Fruit fly (Drosophila melanogaster) whole organism, embryonic: ENCODE data around the gene Os-C.
A peak's percentile ranks its signal among the peaks of the same experiment; 100 is the strongest.

Experiments
- Adf1 ChIP-seq: fragments of 200-800 bp; sonication (Bioruptor generic); IDR thresholded peaks from 2 replicates; pipeline ENCODE4 v1.3.6; 2022; ENCODE audit warnings: missing biosample characterization, missing genetic modification characterization
- Bdp1 ChIP-seq: fragments of 200-800 bp; sonication (Bioruptor generic); optimal IDR thresholded peaks from 3 replicates; lab custom pipeline; 2016; ENCODE audit warnings: missing biosample characterization, missing genetic modification characterization
- Bgb ChIP-seq: fragments of 200-800 bp; sonication (Bioruptor generic); IDR thresholded peaks from 2 replicates; pipeline ENCODE4 v1.3.6; 2022; ENCODE audit warnings: missing biosample characterization, missing genetic modification characterization; ENCODE audit not compliant: partially characterized antibody
- CG10209 ChIP-seq: fragments of 200-800 bp; sonication (Bioruptor generic); optimal IDR thresholded peaks from 3 replicates; lab custom pipeline; 2017; ENCODE audit warnings: missing biosample characterization, mild to moderate bottlenecking, missing genetic modification characterization, missing genetic modification reagents
- CG1024 ChIP-seq: fragments of 200-800 bp; sonication (Bioruptor generic); IDR thresholded peaks from 2 replicates; pipeline ENCODE4 v1.3.6; 2022; ENCODE audit warnings: missing biosample characterization, missing genetic modification characterization
- CG10366 ChIP-seq: fragments of 200-800 bp; sonication (Bioruptor generic); IDR thresholded peaks from 2 replicates; pipeline ENCODE4 v1.3.6; 2022; ENCODE audit warnings: missing biosample characterization, missing genetic modification characterization
- CG10565 ChIP-seq: fragments of 200-800 bp; sonication (Bioruptor generic); optimal IDR thresholded peaks from 3 replicates; lab custom pipeline; 2016; ENCODE audit warnings: missing biosample characterization, mild to moderate bottlenecking, missing genetic modification characterization
- CG10979 ChIP-seq: fragments of 200-800 bp; sonication (Bioruptor generic); optimal IDR thresholded peaks from 2 replicates; lab custom pipeline; 2018; ENCODE audit warnings: missing biosample characterization, mild to moderate bottlenecking, missing genetic modification characterization, moderate library complexity
- CG11456 ChIP-seq: fragments of 200-800 bp; sonication (Bioruptor generic); IDR thresholded peaks from 3 replicates; pipeline ENCODE4 v1.3.6; 2022; ENCODE audit warnings: missing biosample characterization, missing genetic modification characterization
- CG12744 ChIP-seq: fragments of 200-800 bp; sonication (Bioruptor generic); optimal IDR thresholded peaks from 2 replicates; lab custom pipeline; 2016; ENCODE audit warnings: missing biosample characterization, missing genetic modification characterization
- CG12942 ChIP-seq: fragments of 200-800 bp; sonication (Bioruptor generic); optimal IDR thresholded peaks from 3 replicates; lab custom pipeline; 2016; ENCODE audit warnings: missing biosample characterization, missing genetic modification characterization
- CG13123 ChIP-seq: fragments of 200-800 bp; sonication (Bioruptor generic); optimal IDR thresholded peaks from 2 replicates; lab custom pipeline; 2016; ENCODE audit warnings: missing biosample characterization, missing genetic modification characterization
- CG13894 ChIP-seq: fragments of 200-800 bp; sonication (Bioruptor generic); optimal IDR thresholded peaks from 3 replicates; lab custom pipeline; 2018; ENCODE audit warnings: missing biosample characterization, mild to moderate bottlenecking, missing genetic modification characterization, moderate library complexity
- CG14441 ChIP-seq: fragments of 200-800 bp; sonication (Bioruptor generic); IDR thresholded peaks from 2 replicates; pipeline ENCODE4 v1.3.6; 2022; ENCODE audit warnings: missing biosample characterization, missing genetic modification characterization
- CG1832 ChIP-seq: fragments of 200-800 bp; sonication (Bioruptor generic); optimal IDR thresholded peaks from 2 replicates; lab custom pipeline; 2017; ENCODE audit warnings: missing biosample characterization, mild to moderate bottlenecking, missing genetic modification characterization, inconsistent platforms
- CG2875 ChIP-seq: fragments of 200-800 bp; sonication (Bioruptor generic); optimal IDR thresholded peaks from 2 replicates; lab custom pipeline; 2017; ENCODE audit warnings: missing biosample characterization, mild to moderate bottlenecking, missing genetic modification characterization, missing genetic modification reagents
- CG2889 ChIP-seq: fragments of 200-800 bp; sonication (Bioruptor generic); IDR thresholded peaks from 3 replicates; pipeline ENCODE4 v1.3.6; 2022; ENCODE audit warnings: missing biosample characterization, missing genetic modification characterization
- CG3838 ChIP-seq: fragments of 200-800 bp; sonication (Bioruptor generic); optimal IDR thresholded peaks from 3 replicates; lab custom pipeline; 2016; ENCODE audit warnings: missing biosample characterization, missing genetic modification characterization
- CG3847 ChIP-seq: fragments of 200-800 bp; sonication (Bioruptor generic); IDR thresholded peaks from 2 replicates; pipeline ENCODE4 v1.3.6; 2022; ENCODE audit warnings: missing biosample characterization, missing genetic modification characterization
- CG7745 ChIP-seq: fragments of 200-800 bp; sonication (Bioruptor generic); optimal IDR thresholded peaks from 2 replicates; lab custom pipeline; 2018; ENCODE audit warnings: missing biosample characterization, mild to moderate bottlenecking, missing genetic modification characterization, moderate library complexity
- CG9727 ChIP-seq: fragments of 200-800 bp; sonication (Bioruptor generic); optimal IDR thresholded peaks from 3 replicates; lab custom pipeline; 2017; ENCODE audit warnings: missing biosample characterization, mild to moderate bottlenecking, missing genetic modification characterization
- CrebB ChIP-seq: fragments of 200-800 bp; sonication (Bioruptor generic); optimal IDR thresholded peaks from 3 replicates; lab custom pipeline; 2018; ENCODE audit warnings: missing biosample characterization, mild to moderate bottlenecking, missing genetic modification characterization
- H15 ChIP-seq: fragments of 200-800 bp; sonication (Bioruptor generic); IDR thresholded peaks from 3 replicates; pipeline ENCODE4 v1.3.6; 2022; ENCODE audit warnings: missing biosample characterization, missing genetic modification characterization
- Hr78 ChIP-seq, 2 experiments: fragments of 200-800 bp in 1 of 2; fragments of >200 bp in 1 of 2; sonication (Bioruptor generic) in 1 of 2; optimal IDR thresholded peaks; 2 replicates each; lab custom pipeline; 2017 to 2019; ENCODE audit warnings: missing biosample characterization in 2 of 2, missing genetic modification characterization in 2 of 2, mild to moderate bottlenecking in 1 of 2, moderate library complexity in 1 of 2
- MBD-R2 ChIP-seq: fragments of 200-800 bp; sonication (Bioruptor generic); IDR thresholded peaks from 2 replicates; pipeline ENCODE4 v1.3.6; 2022; ENCODE audit warnings: missing biosample characterization, missing genetic modification characterization
- MESR4 ChIP-seq: fragments of 200-800 bp; sonication (Bioruptor generic); optimal IDR thresholded peaks from 2 replicates; lab custom pipeline; 2018; ENCODE audit warnings: missing biosample characterization, mild to moderate bottlenecking, missing genetic modification characterization, moderate library complexity
- NC2α ChIP-seq: fragments of 200-800 bp; sonication (Bioruptor generic); optimal IDR thresholded peaks from 2 replicates; lab custom pipeline; 2016; ENCODE audit warnings: missing biosample characterization, missing genetic modification characterization
- Neu2 ChIP-seq: fragments of 200-800 bp; sonication (Bioruptor generic); optimal IDR thresholded peaks from 3 replicates; lab custom pipeline; 2016; ENCODE audit warnings: missing biosample characterization, missing genetic modification characterization, borderline replicate concordance
- Sox102F ChIP-seq: fragments of 200-800 bp; sonication (Bioruptor generic); optimal IDR thresholded peaks from 2 replicates; lab custom pipeline; 2018; ENCODE audit warnings: missing biosample characterization, mild to moderate bottlenecking, missing genetic modification characterization, moderate library complexity
- ap ChIP-seq: fragments of 200-800 bp; sonication (Bioruptor generic); IDR thresholded peaks from 2 replicates; pipeline ENCODE4 v1.3.6; 2022; ENCODE audit warnings: missing biosample characterization, missing genetic modification characterization
- br ChIP-seq: fragments of >200 bp; optimal IDR thresholded peaks from 2 replicates; lab custom pipeline; 2017
- crol ChIP-seq: fragments of 200-800 bp; sonication (Bioruptor generic); IDR thresholded peaks from 2 replicates; pipeline ENCODE4 v1.3.6; 2022; ENCODE audit warnings: missing biosample characterization, missing genetic modification characterization
- emc ChIP-seq: fragments of 200-800 bp; sonication (Bioruptor generic); optimal IDR thresholded peaks from 2 replicates; lab custom pipeline; 2016; ENCODE audit warnings: missing biosample characterization, missing genetic modification characterization
- ewg ChIP-seq: fragments of 200-800 bp; sonication (Bioruptor generic); optimal IDR thresholded peaks from 3 replicates; lab custom pipeline; 2017; ENCODE audit warnings: mild to moderate bottlenecking, missing biosample characterization, missing genetic modification reagents, missing genetic modification characterization
- fu2 ChIP-seq: fragments of 200-800 bp; sonication (Bioruptor generic); optimal IDR thresholded peaks from 2 replicates; lab custom pipeline; 2016; ENCODE audit warnings: missing biosample characterization, missing genetic modification characterization
- gcm2 ChIP-seq: fragments of 200-800 bp; sonication (Bioruptor generic); optimal IDR thresholded peaks from 2 replicates; lab custom pipeline; 2016; ENCODE audit warnings: missing biosample characterization, missing genetic modification characterization
- gfzf ChIP-seq: fragments of 200-800 bp; sonication (Bioruptor generic); optimal IDR thresholded peaks from 2 replicates; lab custom pipeline; 2016; ENCODE audit warnings: missing biosample characterization, mild to moderate bottlenecking, missing genetic modification characterization, moderate library complexity
- lmd ChIP-seq: fragments of 200-800 bp; sonication (Bioruptor generic); IDR thresholded peaks from 2 replicates; pipeline ENCODE4 v1.3.6; 2022; ENCODE audit warnings: missing biosample characterization, missing genetic modification characterization
- mam ChIP-seq: fragments of 200-800 bp; sonication (Bioruptor generic); optimal IDR thresholded peaks from 3 replicates; lab custom pipeline; 2016; ENCODE audit warnings: missing biosample characterization, missing genetic modification characterization
- mld ChIP-seq: fragments of 200-800 bp; sonication (Bioruptor generic); IDR thresholded peaks from 3 replicates; pipeline ENCODE4 v1.3.6; 2022; ENCODE audit warnings: missing biosample characterization, missing genetic modification characterization; ENCODE audit not compliant: partially characterized antibody
- phol ChIP-seq: fragments of 200-800 bp; sonication (Bioruptor generic); optimal IDR thresholded peaks from 3 replicates; lab custom pipeline; 2018; ENCODE audit warnings: missing biosample characterization, mild to moderate bottlenecking, missing genetic modification characterization, moderate library complexity
- psq ChIP-seq: fragments of 200-800 bp; sonication (Bioruptor generic); optimal IDR thresholded peaks from 2 replicates; lab custom pipeline; 2017; ENCODE audit warnings: missing biosample characterization, missing genetic modification characterization
- seq ChIP-seq: fragments of 200-800 bp; sonication (Bioruptor generic); IDR thresholded peaks from 2 replicates; pipeline ENCODE4 v1.3.6; 2022; ENCODE audit warnings: missing biosample characterization, missing genetic modification characterization
- sima ChIP-seq: fragments of 200-800 bp; sonication (Bioruptor generic); optimal IDR thresholded peaks from 2 replicates; lab custom pipeline; 2016; ENCODE audit warnings: missing biosample characterization, missing genetic modification characterization
- sisA ChIP-seq: fragments of 200-800 bp; sonication (Bioruptor generic); IDR thresholded peaks from 2 replicates; pipeline ENCODE4 v1.3.6; 2022; ENCODE audit warnings: missing biosample characterization, missing genetic modification characterization
- ssp ChIP-seq: fragments of 200-800 bp; sonication (Bioruptor generic); IDR thresholded peaks from 2 replicates; pipeline ENCODE4 v1.3.6; 2022; ENCODE audit warnings: missing biosample characterization, missing genetic modification characterization
- stwl ChIP-seq: fragments of 200-800 bp; sonication (Bioruptor generic); optimal IDR thresholded peaks from 3 replicates; lab custom pipeline; 2018; ENCODE audit warnings: missing biosample characterization, mild to moderate bottlenecking, missing genetic modification characterization, moderate library complexity
- wek ChIP-seq: fragments of 200-800 bp; sonication (Bioruptor generic); optimal IDR thresholded peaks from 3 replicates; lab custom pipeline; 2018; ENCODE audit warnings: missing biosample characterization, mild to moderate bottlenecking, missing genetic modification characterization, moderate library complexity
- wor ChIP-seq: fragments of 200-800 bp; sonication (Bioruptor generic); IDR thresholded peaks from 2 replicates; pipeline ENCODE4 v1.3.6; 2022; ENCODE audit warnings: missing biosample characterization, missing genetic modification characterization

Os-C gene

DNA sequence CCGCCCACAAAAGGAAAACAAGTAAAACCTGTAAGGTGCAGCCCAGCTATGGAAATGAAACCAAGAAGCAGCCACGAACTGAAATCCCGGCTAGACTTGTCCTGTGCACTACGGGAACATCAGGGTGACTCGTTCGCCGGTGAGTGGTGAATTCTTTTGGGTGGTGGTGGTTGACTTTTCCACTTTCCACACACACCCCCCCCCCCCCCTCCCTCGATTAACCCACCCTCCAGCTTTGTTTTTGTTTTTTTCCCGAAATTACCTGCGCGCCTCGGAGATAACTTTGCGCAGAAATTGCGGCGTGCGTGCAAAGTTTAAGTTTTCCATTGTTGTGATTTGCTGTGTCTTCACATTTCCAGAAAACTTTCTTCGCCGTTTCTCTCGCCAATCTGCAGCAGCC is 47.8 kb downstream of the Os-C start:
- TF ChIP-seq mld (GFP tag; lab: Robert Waterston, UW) = no peak
- peak; percentile 72 for TF ChIP-seq crol
- TF ChIP-seq MBD-R2 (GFP tag; lab: Robert Waterston, UW) = 0 out of 2 replicates have a peak, but pooled peaks have one; percentile 15
- peak; percentile 47 for TF ChIP-seq ewg (GFP tag; lab: Kevin White, UChicago)
- peak; percentile 59 for TF ChIP-seq seq (GFP tag; lab: Robert Waterston, UW)

DNA sequence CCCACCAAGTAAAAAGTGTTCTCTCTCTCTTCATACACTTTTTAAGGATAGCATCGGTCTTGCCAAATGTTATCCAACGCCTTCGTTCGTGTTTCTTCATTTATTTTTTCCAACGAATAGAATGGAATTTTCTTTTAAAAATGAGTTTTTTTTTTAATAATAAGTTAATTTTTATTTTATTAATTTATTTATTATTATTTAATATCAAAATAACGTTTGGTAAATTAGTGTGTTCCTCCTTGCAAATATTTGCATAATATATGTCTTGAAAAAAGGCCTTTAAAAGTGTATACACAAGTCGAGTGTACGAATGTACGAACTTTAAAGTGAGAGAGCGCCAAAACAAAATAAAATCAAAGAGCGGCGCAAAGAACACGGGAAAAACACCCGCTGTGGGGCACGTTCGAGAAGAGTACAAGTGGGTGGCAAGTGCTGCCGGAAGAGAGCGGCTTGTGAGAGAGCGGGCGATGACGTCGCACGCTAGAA is 48.5 kb downstream of the Os-C start:
- TF ChIP-seq CG10366 (GFP tag; lab: Robert Waterston, UW) (peak; percentile 81), CG11456 (GFP tag; lab: Robert Waterston, UW) (0 out of 3 replicates have a peak, but pooled peaks have one; percentile 67), fu2 (peak; percentile 25), CG10979 (peak; percentile 89), CG1024 (GFP tag; lab: Robert Waterston, UW) (no peak), CG2889 (GFP tag; lab: Robert Waterston, UW) (0 out of 3 replicates have a peak, but pooled peaks have one; percentile 13), CG13894 (tag; lab: Kevin White, UChicago) (peak; percentile 40), CG13123 (GFP tag; lab: Kevin White, UChicago) (peak; percentile 53), CG2875 (GFP tag; lab: Kevin White, UChicago) (peak; percentile 89), CG12744 (no peak), ssp (GFP tag; lab: Robert Waterston, UW) (no peak; the same call in none of the 2 replicates), CG10209 (GFP tag; lab: Kevin White, UChicago) (peak; percentile 92), sisA (GFP tag; lab: Robert Waterston, UW) (peak; percentile 63), CG9727 (GFP tag; lab: Kevin White, UChicago) (peak; percentile 79), Bgb (GFP tag; lab: Robert Waterston, UW) (no peak), gfzf (GFP tag; lab: Kevin White, UChicago) (no peak), br (lab: Kevin White, UChicago) (no peak), Neu2 (GFP tag; lab: Kevin White, UChicago) (no peak), phol (tag; lab: Kevin White, UChicago) (peak; percentile 87), psq (GFP tag; lab: Kevin White, UChicago) (peak; percentile 48), CG10565 (GFP tag; lab: Kevin White, UChicago) (no peak), lmd (GFP tag; lab: Robert Waterston, UW) (peak; percentile 80), MESR4 (GFP tag; lab: Kevin White, UChicago) (no peak), emc (GFP tag; lab: Kevin White, UChicago) (no peak), Adf1 (GFP tag; lab: Robert Waterston, UW) (peak; percentile 26; the same call in 1 of the 2 replicates), H15 (GFP tag; lab: Robert Waterston, UW) (0 out of 3 replicates have a peak, but pooled peaks have one; percentile 48), CG3847 (peak; percentile 82), CG1832 (GFP tag; lab: Kevin White, UChicago) (no peak), CG7745 (tag; lab: Kevin White, UChicago) (no peak), sima (GFP tag; lab: Kevin White, UChicago) (no peak), CrebB (tag; lab: Kevin White, UChicago) (peak; percentile 49), Sox102F (GFP tag; lab: Kevin White, UChicago) (peak; percentile 94), NC2α (GFP tag; lab: Kevin White, UChicago) (no peak), CG3838 (GFP tag; lab: Kevin White, UChicago) (peak; percentile 21), gcm2 (GFP tag; lab: Kevin White, UChicago) (no peak), wor (peak; percentile 81), Bdp1 (GFP tag; lab: Kevin White, UChicago) (peak; percentile 33), ap (peak; percentile 56), wek (no peak), CG14441 (GFP tag; lab: Robert Waterston, UW) (peak; percentile 63), Hr78 (GFP tag; optimal IDR thresholded peaks at IDR 0.05; lab: Kevin White, UChicago) (peak in 1 of 2 experiments; percentile 76), CG12942 (GFP tag; lab: Kevin White, UChicago) (peak; percentile 81), mam (peak; percentile 27), stwl (tag; lab: Kevin White, UChicago) (no peak)
